Fruit fly (Drosophila melanogaster) whole organism, embryonic: ENCODE measurements around the gene CG3726.

ENCODE experiments used
- Atf3 ChIP-seq: fragments of 200-800 bp; sonication (Bioruptor generic); optimal IDR thresholded peaks from 3 replicates; lab custom pipeline; 2016; ENCODE audit warnings: missing biosample characterization, missing genetic modification characterization
- CG10366 ChIP-seq: fragments of 200-800 bp; sonication (Bioruptor generic); IDR thresholded peaks from 2 replicates; pipeline ENCODE4 v1.3.6; 2022; ENCODE audit warnings: missing biosample characterization, missing genetic modification characterization
- CG11093 ChIP-seq: fragments of 200-800 bp; sonication (Bioruptor generic); IDR thresholded peaks from 3 replicates; pipeline ENCODE4 v1.3.6; 2022; ENCODE audit warnings: missing biosample characterization, missing genetic modification characterization
- CG11247 ChIP-seq: fragments of 200-800 bp; sonication (Bioruptor generic); IDR thresholded peaks from 2 replicates; pipeline ENCODE4 v1.3.6; 2022; ENCODE audit warnings: missing biosample characterization, missing genetic modification characterization
- CG11696 ChIP-seq: fragments of 200-800 bp; sonication (Bioruptor generic); IDR thresholded peaks from 2 replicates; pipeline ENCODE4 v1.3.6; 2022; ENCODE audit warnings: missing biosample characterization, missing genetic modification characterization
- CG12236 ChIP-seq: fragments of 200-800 bp; sonication (Bioruptor generic); optimal IDR thresholded peaks from 2 replicates; lab custom pipeline; 2016; ENCODE audit warnings: missing biosample characterization, missing genetic modification characterization
- CG14014 ChIP-seq: fragments of 200-800 bp; sonication (Bioruptor generic); IDR thresholded peaks from 2 replicates; pipeline ENCODE4 v1.3.6; 2022; ENCODE audit warnings: missing biosample characterization, missing genetic modification characterization
- CG18262 ChIP-seq: fragments of 200-800 bp; optimal IDR thresholded peaks from 3 replicates; lab custom pipeline; 2019; ENCODE audit warnings: missing biosample characterization, mild to moderate bottlenecking, missing genetic modification characterization, moderate library complexity
- CG2129 ChIP-seq: fragments of 200-800 bp; sonication (Bioruptor generic); IDR thresholded peaks from 2 replicates; pipeline ENCODE4 v1.3.6; 2022; ENCODE audit warnings: missing biosample characterization, missing genetic modification characterization; ENCODE audit not compliant: partially characterized antibody
- CG2202 ChIP-seq: fragments of 200-800 bp; sonication (Bioruptor generic); optimal IDR thresholded peaks from 2 replicates; lab custom pipeline; 2018; ENCODE audit warnings: missing biosample characterization, mild to moderate bottlenecking, missing genetic modification characterization
- CG2712 ChIP-seq: fragments of 200-800 bp; optimal IDR thresholded peaks from 3 replicates; lab custom pipeline; 2019; ENCODE audit warnings: missing biosample characterization, mild to moderate bottlenecking, missing genetic modification characterization, moderate library complexity
- CG32772 ChIP-seq: fragments of 200-800 bp; sonication (Bioruptor generic); IDR thresholded peaks from 2 replicates; pipeline ENCODE4 v1.3.6; 2022; ENCODE audit warnings: missing biosample characterization, missing genetic modification characterization
- CG42726 ChIP-seq: fragments of 200-800 bp; sonication (Bioruptor generic); IDR thresholded peaks from 2 replicates; pipeline ENCODE4 v1.3.6; 2022; ENCODE audit warnings: missing biosample characterization, missing genetic modification characterization; ENCODE audit not compliant: partially characterized antibody
- CG6272 ChIP-seq: fragments of 200-800 bp; sonication (Bioruptor generic); IDR thresholded peaks from 2 replicates; pipeline ENCODE4 v1.3.6; 2022; ENCODE audit warnings: missing biosample characterization, missing genetic modification characterization
- CG6654 ChIP-seq: fragments of 200-800 bp; sonication (Bioruptor generic); optimal IDR thresholded peaks from 2 replicates; lab custom pipeline; 2017; ENCODE audit warnings: missing biosample characterization, mild to moderate bottlenecking, missing genetic modification characterization
- CG8924 ChIP-seq: fragments of 200-800 bp; optimal IDR thresholded peaks from 3 replicates; lab custom pipeline; 2019; ENCODE audit warnings: missing biosample characterization, mild to moderate bottlenecking, missing genetic modification characterization, moderate library complexity
- CG9727 ChIP-seq: fragments of 200-800 bp; sonication (Bioruptor generic); optimal IDR thresholded peaks from 3 replicates; lab custom pipeline; 2017; ENCODE audit warnings: missing biosample characterization, mild to moderate bottlenecking, missing genetic modification characterization
- Deaf1 ChIP-seq: fragments of 200-800 bp; optimal IDR thresholded peaks from 3 replicates; lab custom pipeline; 2019; ENCODE audit warnings: missing biosample characterization, mild to moderate bottlenecking, missing genetic modification characterization, moderate library complexity
- Dek ChIP-seq: fragments of 200-800 bp; sonication (Bioruptor generic); optimal IDR thresholded peaks from 3 replicates; lab custom pipeline; 2019; ENCODE audit warnings: missing biosample characterization, mild to moderate bottlenecking, missing genetic modification characterization, moderate library complexity
- Dip2 ChIP-seq: fragments of 200-800 bp; sonication (Bioruptor generic); IDR thresholded peaks from 2 replicates; pipeline ENCODE4 v1.3.6; 2022; ENCODE audit warnings: missing biosample characterization, missing genetic modification characterization
- Mrtf ChIP-seq: fragments of 200-800 bp; sonication (Bioruptor generic); IDR thresholded peaks from 3 replicates; pipeline ENCODE4 v1.3.6; 2022; ENCODE audit warnings: missing biosample characterization, missing genetic modification characterization
- Opbp ChIP-seq: fragments of 200-800 bp; sonication (Bioruptor generic); IDR thresholded peaks from 3 replicates; pipeline ENCODE4 v1.3.6; 2022; ENCODE audit warnings: missing biosample characterization, missing genetic modification characterization; ENCODE audit not compliant: partially characterized antibody
- Poxn ChIP-seq: fragments of 200-800 bp; sonication (Bioruptor generic); IDR thresholded peaks from 2 replicates; pipeline ENCODE4 v1.3.6; 2022; ENCODE audit warnings: missing biosample characterization, missing genetic modification characterization
- Ptx1 ChIP-seq: fragments of 200-800 bp; sonication (Bioruptor generic); IDR thresholded peaks from 2 replicates; pipeline ENCODE4 v1.3.6; 2022; ENCODE audit warnings: missing biosample characterization, missing genetic modification characterization
- Ravus ChIP-seq: fragments of 200-800 bp; sonication (Bioruptor generic); IDR thresholded peaks from 2 replicates; pipeline ENCODE4 v1.3.6; 2022; ENCODE audit warnings: missing biosample characterization, missing genetic modification characterization
- Rfx ChIP-seq: fragments of 200-800 bp; sonication (Bioruptor generic); IDR thresholded peaks from 2 replicates; pipeline ENCODE4 v1.3.6; 2022; ENCODE audit warnings: missing biosample characterization, missing genetic modification characterization
- Sox102F ChIP-seq: fragments of 200-800 bp; sonication (Bioruptor generic); optimal IDR thresholded peaks from 2 replicates; lab custom pipeline; 2018; ENCODE audit warnings: missing biosample characterization, mild to moderate bottlenecking, missing genetic modification characterization, moderate library complexity
- Vsx1 ChIP-seq: fragments of 200-800 bp; sonication (Bioruptor generic); optimal IDR thresholded peaks from 2 replicates; lab custom pipeline; 2017; ENCODE audit warnings: missing biosample characterization, mild to moderate bottlenecking, missing genetic modification characterization, missing genetic modification reagents
- YL-1 ChIP-seq: fragments of 200-800 bp; sonication (Bioruptor generic); optimal IDR thresholded peaks from 3 replicates; lab custom pipeline; 2017; ENCODE audit warnings: missing biosample characterization, mild to moderate bottlenecking, missing genetic modification characterization
- croc ChIP-seq: fragments of 200-800 bp; sonication (Bioruptor generic); conservative IDR thresholded peaks from 3 replicates; pipeline ENCODE4 v1.3.6; 2022; ENCODE audit warnings: missing biosample characterization, missing genetic modification characterization
- cwo ChIP-seq: fragments of 200-800 bp; sonication (Bioruptor generic); optimal IDR thresholded peaks from 3 replicates; lab custom pipeline; 2017; ENCODE audit warnings: missing biosample characterization, missing genetic modification characterization, mild to moderate bottlenecking, moderate library complexity, missing genetic modification reagents
- disco-r ChIP-seq: fragments of 200-800 bp; sonication (Bioruptor generic); optimal IDR thresholded peaks from 2 replicates; lab custom pipeline; 2016; ENCODE audit warnings: missing biosample characterization, missing genetic modification characterization
- dmrt99B ChIP-seq: fragments of 200-800 bp; sonication (Bioruptor generic); optimal IDR thresholded peaks from 2 replicates; lab custom pipeline; 2018; ENCODE audit warnings: missing biosample characterization, mild to moderate bottlenecking, missing genetic modification characterization, moderate library complexity
- fru ChIP-seq: fragments of >200 bp; optimal IDR thresholded peaks from 2 replicates; lab custom pipeline; 2017
- grau ChIP-seq: fragments of 200-800 bp; optimal IDR thresholded peaks from 3 replicates; lab custom pipeline; 2019; ENCODE audit warnings: missing biosample characterization, mild to moderate bottlenecking, missing genetic modification characterization, moderate library complexity
- her ChIP-seq: fragments of 200-800 bp; sonication (Bioruptor generic); optimal IDR thresholded peaks from 2 replicates; lab custom pipeline; 2016; ENCODE audit warnings: missing biosample characterization, missing genetic modification characterization
- hkb ChIP-seq, 2 experiments: fragments of 200-800 bp in 1 of 2; fragments of >200 bp in 1 of 2; sonication (Bioruptor generic) in 1 of 2; IDR thresholded peaks in 1 of 2; optimal IDR thresholded peaks in 1 of 2; 2 replicates each; pipeline versions ENCODE4 v1.3.6 to Lab custom; 2017 to 2022; ENCODE audit warnings: missing biosample characterization in 1 of 2, missing genetic modification characterization in 1 of 2
- jumu ChIP-seq: fragments of 200-800 bp; sonication (Bioruptor generic); optimal IDR thresholded peaks from 3 replicates; lab custom pipeline; 2016; ENCODE audit warnings: missing biosample characterization, missing genetic modification characterization
- ken ChIP-seq: fragments of 200-800 bp; sonication (Bioruptor generic); IDR thresholded peaks from 3 replicates; pipeline ENCODE4 v1.3.6; 2022; ENCODE audit warnings: missing biosample characterization, missing genetic modification characterization
- lmd ChIP-seq: fragments of 200-800 bp; sonication (Bioruptor generic); IDR thresholded peaks from 2 replicates; pipeline ENCODE4 v1.3.6; 2022; ENCODE audit warnings: missing biosample characterization, missing genetic modification characterization
- mld ChIP-seq: fragments of 200-800 bp; sonication (Bioruptor generic); IDR thresholded peaks from 3 replicates; pipeline ENCODE4 v1.3.6; 2022; ENCODE audit warnings: missing biosample characterization, missing genetic modification characterization; ENCODE audit not compliant: partially characterized antibody
- nerfin-1 ChIP-seq: fragments of 200-800 bp; sonication (Bioruptor generic); optimal IDR thresholded peaks from 3 replicates; lab custom pipeline; 2019; ENCODE audit warnings: missing biosample characterization, mild to moderate bottlenecking, missing genetic modification characterization, moderate library complexity
- otp ChIP-seq: fragments of 200-800 bp; sonication (Bioruptor generic); IDR thresholded peaks from 3 replicates; pipeline ENCODE4, ENCODE4 v1.3.6; 2022; ENCODE audit warnings: missing biosample characterization, missing genetic modification characterization
- phol ChIP-seq: fragments of 200-800 bp; sonication (Bioruptor generic); optimal IDR thresholded peaks from 3 replicates; lab custom pipeline; 2018; ENCODE audit warnings: missing biosample characterization, mild to moderate bottlenecking, missing genetic modification characterization, moderate library complexity
- psq ChIP-seq: fragments of 200-800 bp; sonication (Bioruptor generic); optimal IDR thresholded peaks from 2 replicates; lab custom pipeline; 2017; ENCODE audit warnings: missing biosample characterization, missing genetic modification characterization
- sisA ChIP-seq: fragments of 200-800 bp; sonication (Bioruptor generic); IDR thresholded peaks from 2 replicates; pipeline ENCODE4 v1.3.6; 2022; ENCODE audit warnings: missing biosample characterization, missing genetic modification characterization
- sna ChIP-seq: fragments of 200-800 bp; sonication (Bioruptor generic); IDR thresholded peaks from 2 replicates; pipeline ENCODE4 v1.3.6; 2022; ENCODE audit warnings: missing biosample characterization, missing genetic modification characterization; ENCODE audit not compliant: partially characterized antibody
- stwl ChIP-seq: fragments of 200-800 bp; sonication (Bioruptor generic); optimal IDR thresholded peaks from 3 replicates; lab custom pipeline; 2018; ENCODE audit warnings: missing biosample characterization, mild to moderate bottlenecking, missing genetic modification characterization, moderate library complexity

The CG3726 gene

dm6 chrX:5969860-5970665, 53.2 kb downstream of the CG3726 start (continued):
- peak; percentile 37 for TF ChIP-seq CG32772 (GFP tag; lab: Robert Waterston, UW)
- peak; percentile 47 for TF ChIP-seq lmd (GFP tag; lab: Robert Waterston, UW)
- TF ChIP-seq CG11696 (GFP tag; lab: Robert Waterston, UW), result no peak; the same call in 1 of the 2 replicates
- peak; percentile 72 for TF ChIP-seq CG18262 (tag; lab: Kevin White, UChicago)
- no peak for TF ChIP-seq CG2129 (GFP tag; lab: Robert Waterston, UW)
- TF ChIP-seq Mrtf (GFP tag; lab: Robert Waterston, UW), result 0 out of 3 replicates have a peak, but pooled peaks have one; percentile 4
- TF ChIP-seq CG6654 (GFP tag; lab: Kevin White, UChicago), result no peak
- no peak for TF ChIP-seq nerfin-1 (tag; lab: Kevin White, UChicago)
- TF ChIP-seq fru (lab: Kevin White, UChicago), result no peak
- peak; percentile 72 for TF ChIP-seq CG2712
- peak; percentile 6 for TF ChIP-seq Dek
- no peak for TF ChIP-seq mld
- peak; percentile 61 for TF ChIP-seq CG9727 (GFP tag; lab: Kevin White, UChicago)
- no peak for TF ChIP-seq disco-r (GFP tag; lab: Kevin White, UChicago)
- no peak for TF ChIP-seq Ravus
- TF ChIP-seq CG2202, result peak; percentile 11
- no peak for TF ChIP-seq Dip2 (GFP tag; lab: Robert Waterston, UW)
- no peak for TF ChIP-seq her (GFP tag; lab: Kevin White, UChicago)
- no peak for TF ChIP-seq CG42726 (GFP tag; lab: Robert Waterston, UW)
- TF ChIP-seq grau (tag; lab: Kevin White, UChicago), result peak; percentile 45
- no peak for TF ChIP-seq Vsx1 (GFP tag; lab: Kevin White, UChicago)
- no peak for TF ChIP-seq hkb (optimal IDR thresholded peaks at IDR 0.05; lab: Kevin White, UChicago)
- no peak; the same call in 1 of the 2 replicates for TF ChIP-seq hkb (GFP tag; IDR thresholded peaks at IDR 0.05; lab: Robert Waterston, UW)
- no peak for TF ChIP-seq sna (GFP tag; lab: Robert Waterston, UW)
- no peak for TF ChIP-seq CG12236 (GFP tag; lab: Kevin White, UChicago)
- TF ChIP-seq CG11247, result 0 out of 2 replicates have a peak, but pooled peaks have one; percentile 25
- TF ChIP-seq Ptx1 (GFP tag; lab: Robert Waterston, UW), result peak; percentile 32
- TF ChIP-seq Rfx (GFP tag; lab: Robert Waterston, UW), result peak; percentile 44
- peak; percentile 40; the same call in 1 of the 3 replicates for TF ChIP-seq ken
- no peak for TF ChIP-seq Opbp
- TF ChIP-seq Atf3, result no peak
- TF ChIP-seq otp (GFP tag; lab: Robert Waterston, UW), result peak; percentile 68
- no peak for TF ChIP-seq psq
- peak; percentile 39 for TF ChIP-seq Sox102F (GFP tag; lab: Kevin White, UChicago)
- TF ChIP-seq dmrt99B (tag; lab: Kevin White, UChicago), result peak; percentile 58
- TF ChIP-seq CG6272 (GFP tag; lab: Robert Waterston, UW), result 0 out of 2 replicates have a peak, but pooled peaks have one; percentile 17
- no peak for TF ChIP-seq YL-1 (GFP tag; lab: Kevin White, UChicago)
- TF ChIP-seq cwo (GFP tag; lab: Kevin White, UChicago), result peak; percentile 32
- peak; percentile 8; the same call in 1 of the 2 replicates for TF ChIP-seq CG10366 (GFP tag; lab: Robert Waterston, UW)
- no peak for TF ChIP-seq stwl (tag; lab: Kevin White, UChicago)
- peak; percentile 16; the same call in 1 of the 2 replicates for TF ChIP-seq CG14014 (GFP tag; lab: Robert Waterston, UW)
- TF ChIP-seq CG11093 (GFP tag; lab: Robert Waterston, UW), result no peak; the same call in 2 of the 3 replicates
- TF ChIP-seq phol (tag; lab: Kevin White, UChicago), result peak; percentile 52
- no peak for TF ChIP-seq Poxn (GFP tag; lab: Robert Waterston, UW)
- peak; percentile 69 for TF ChIP-seq CG8924 (tag; lab: Kevin White, UChicago)
- no peak for TF ChIP-seq jumu
- TF ChIP-seq croc, result peak; percentile 49; the same call in 2 of the 3 replicates
- peak; percentile 42; the same call in 1 of the 2 replicates for TF ChIP-seq sisA (GFP tag; lab: Robert Waterston, UW)
- TF ChIP-seq Deaf1 (tag; lab: Kevin White, UChicago), result no peak
